Fruit fly (Drosophila melanogaster): Measurements from ENCODE around the gene bowl.

bowl gene

dm6 chr2L:3772937-3773623, 1.6 kb downstream of the bowl start (continued):
- TF ChIP-seq amos (GFP tag; IDR thresholded peaks at IDR 0.05; ENCODE audit: partially characterized antibody) (no peak), CG7963 (GFP tag; IDR thresholded peaks at IDR 0.05; ENCODE audit: partially characterized antibody) (no peak), CG10366 (GFP tag; IDR thresholded peaks at IDR 0.05) (0 out of 2 replicates have a peak, but pooled peaks have one; percentile 9), Doc3 (GFP tag; IDR thresholded peaks at IDR 0.05; ENCODE audit: partially characterized antibody) (no peak), zfh2 (GFP tag; optimal IDR thresholded peaks at IDR 0.05) (no peak), sqz (GFP tag; optimal IDR thresholded peaks at IDR 0.05) (peak; percentile 31), gt (GFP tag; IDR thresholded peaks at IDR 0.05) (no peak), CG8765 (GFP tag; IDR thresholded peaks at IDR 0.05) (no peak), CG32767 (GFP tag; IDR thresholded peaks at IDR 0.05) (peak; percentile 18), E2f1 (GFP tag; IDR thresholded peaks at IDR 0.05) (no peak), CG4282 (GFP tag; optimal IDR thresholded peaks at IDR 0.05) (no peak), hth (optimal IDR thresholded peaks at IDR 0.05) (no peak), Awh (GFP tag; IDR thresholded peaks at IDR 0.05) (no peak), zf30C (GFP tag; optimal IDR thresholded peaks at IDR 0.05) (peak; percentile 12), NK7.1 (GFP tag; optimal IDR thresholded peaks at IDR 0.05) (no peak), dmrt99B (tag; optimal IDR thresholded peaks at IDR 0.05) (peak; percentile 73), nau (GFP tag; optimal IDR thresholded peaks at IDR 0.05) (peak; percentile 5), GATAe (GFP tag; conservative IDR thresholded peaks at IDR 0.05) (no peak), CG1024 (GFP tag; IDR thresholded peaks at IDR 0.05) (no peak), ems (GFP tag; optimal IDR thresholded peaks at IDR 0.05) (no peak), chn (GFP tag; optimal IDR thresholded peaks at IDR 0.05) (no peak), abd-A (tag; optimal IDR thresholded peaks at IDR 0.05) (peak; percentile 35), CG9797 (GFP tag; optimal IDR thresholded peaks at IDR 0.05) (no peak), CG4404 (GFP tag; IDR thresholded peaks at IDR 0.05) (no peak), dmrt11E (tag; optimal IDR thresholded peaks at IDR 0.05) (peak; percentile 78), fd64A (GFP tag; optimal IDR thresholded peaks at IDR 0.05) (no peak), CG9609 (GFP tag; optimal IDR thresholded peaks at IDR 0.05) (no peak), oc (tag; optimal IDR thresholded peaks at IDR 0.05) (no peak), Ets97D (GFP tag; optimal IDR thresholded peaks at IDR 0.05) (no peak), Dip2 (GFP tag; IDR thresholded peaks at IDR 0.05) (no peak), D19A (tag; optimal IDR thresholded peaks at IDR 0.05) (peak; percentile 99), CG2202 (tag; optimal IDR thresholded peaks at IDR 0.05) (no peak), CG13424 (tag; optimal IDR thresholded peaks at IDR 0.05) (peak; percentile 75), CG2875 (GFP tag; optimal IDR thresholded peaks at IDR 0.05) (peak; percentile 25), Oli (tag; optimal IDR thresholded peaks at IDR 0.05) (peak; percentile 56), CG34224 (GFP tag; IDR thresholded peaks at IDR 0.05; ENCODE audit: partially characterized antibody) (no peak), CG12236 (GFP tag; optimal IDR thresholded peaks at IDR 0.05) (no peak), Adf1 (GFP tag; IDR thresholded peaks at IDR 0.05) (no peak; the same call in 1 of the 2 replicates), ci (GFP tag; IDR thresholded peaks at IDR 0.05) (no peak; the same call in 2 of the 3 replicates), Tbp (GFP tag; optimal IDR thresholded peaks at IDR 0.05) (no peak), CG9215 (GFP tag; IDR thresholded peaks at IDR 0.05) (no peak), Myb (GFP tag; optimal IDR thresholded peaks at IDR 0.05) (no peak), Lhr (GFP tag; optimal IDR thresholded peaks at IDR 0.05) (no peak), Hr78 (GFP tag; optimal IDR thresholded peaks at IDR 0.05) (peak in 1 of 2 experiments; percentile 48), CG10543 (GFP tag; optimal IDR thresholded peaks at IDR 0.05) (peak; percentile 64), CG30020 (tag; optimal IDR thresholded peaks at IDR 0.05) (peak; percentile 7), CG14860 (GFP tag; IDR thresholded peaks at IDR 0.05; ENCODE audit: partially characterized antibody) (no peak), klu (GFP tag; IDR thresholded peaks at IDR 0.05) (0 out of 2 replicates have a peak, but pooled peaks have one; percentile 19), org-1 (GFP tag; optimal IDR thresholded peaks at IDR 0.05) (no peak), Hsf (GFP tag; optimal IDR thresholded peaks at IDR 0.05) (peak; percentile 33)

Measured in whole organism, embryonic.